Fruit fly (Drosophila melanogaster) S2 (cell line): ENCODE measurements around the gene CG42263.

Source experiments
- CG8478 ChIP-seq: fragments of >200 bp; optimal IDR thresholded peaks from 2 replicates; lab custom pipeline; 2018
- CTCF ChIP-seq, 2 experiments: fragments of >200 bp; optimal IDR thresholded peaks; 2 replicates each; lab custom pipeline; 2018

dm6 chr3L:19978088-19978487 is 22.5 kb upstream of the CG42263 start:
- TF ChIP-seq CTCF (optimal IDR thresholded peaks at IDR 0.05; lab: Kevin White, UChicago) (no peak), CG8478 (lab: Kevin White, UChicago) (no peak)
